Worm (Caenorhabditis elegans) whole organism, L4 larva: ENCODE data around the gene F35C5.1.
A peak's percentile ranks its signal among the peaks of the same experiment; 100 is the strongest.

Experiments
- F10B5.3 ChIP-seq: sonication (generic microtip); optimal IDR thresholded peaks from 2 replicates; lab custom pipeline; 2016; ENCODE audit warnings: mild to moderate bottlenecking, missing genetic modification characterization, missing compliant biosample characterization
- F37D6.2 ChIP-seq: sonication (generic microtip); optimal IDR thresholded peaks from 2 replicates; lab custom pipeline; 2016; ENCODE audit warnings: mild to moderate bottlenecking, missing genetic modification characterization, missing compliant biosample characterization
- T20F7.1 ChIP-seq: fragments of 200-800 bp; sonication (Bioruptor generic); optimal IDR thresholded peaks from 2 replicates; lab custom pipeline; 2018; ENCODE audit warnings: mild to moderate bottlenecking, missing genetic modification characterization, missing compliant biosample characterization
- ZK337.2 ChIP-seq: fragments of 200-800 bp; sonication (Bioruptor generic); IDR thresholded peaks from 2 replicates; pipeline ENCODE4 v1.3.6; 2022; ENCODE audit warnings: missing genetic modification reagents, missing genetic modification characterization, missing compliant biosample characterization
- ZK546.5 ChIP-seq, 2 experiments: sonication (generic microtip); optimal IDR thresholded peaks; 2 replicates each; lab custom pipeline; 2017; ENCODE audit warnings: missing biosample characterization in 2 of 2, missing genetic modification characterization in 2 of 2
- ama-1 ChIP-seq: fragments of 150-350 bp; optimal IDR thresholded peaks from 2 replicates; lab custom pipeline; 2014; ENCODE audit warnings: inconsistent platforms, mixed read lengths
- attf-4 ChIP-seq: sonication (generic microtip); optimal IDR thresholded peaks from 3 replicates; lab custom pipeline; 2017; ENCODE audit warnings: missing biosample characterization, missing genetic modification characterization
- ceh-20 ChIP-seq: fragments of 200-800 bp; sonication (Bioruptor generic); IDR thresholded peaks from 2 replicates; pipeline ENCODE4 v1.3.6; 2022; ENCODE audit warnings: missing genetic modification reagents, missing genetic modification characterization, missing compliant biosample characterization
- ceh-28 ChIP-seq: fragments of 150-350 bp; optimal IDR thresholded peaks from 2 replicates; lab custom pipeline; 2014; ENCODE audit warnings: missing biosample characterization, missing genetic modification reagents, missing genetic modification characterization
- ceh-62 ChIP-seq: sonication (generic microtip); optimal IDR thresholded peaks from 2 replicates; lab custom pipeline; 2017; ENCODE audit warnings: missing biosample characterization, missing genetic modification characterization
- ces-1 ChIP-seq: fragments of 150-350 bp; sonication (generic microtip); optimal IDR thresholded peaks from 4 replicates; lab custom pipeline; 2014; ENCODE audit warnings: missing biosample characterization, missing genetic modification reagents, missing genetic modification characterization
- cey-2 ChIP-seq: sonication (generic microtip); optimal IDR thresholded peaks from 3 replicates; lab custom pipeline; 2017; ENCODE audit warnings: missing genetic modification characterization, mild to moderate bottlenecking, missing compliant biosample characterization, antibody characterized with exemption, borderline replicate concordance; ENCODE audit not compliant: insufficient read depth
- daf-16 ChIP-seq, 3 experiments: sonication (generic microtip); optimal IDR thresholded peaks; 2 replicates each; lab custom pipeline; 2016 to 2017; ENCODE audit warnings: missing genetic modification characterization in 3 of 3, missing genetic modification reagents in 3 of 3, mild to moderate bottlenecking in 2 of 3, missing compliant biosample characterization in 2 of 3, missing biosample characterization in 1 of 3, moderate library complexity in 1 of 3
- daf-19 ChIP-seq: fragments of 200-800 bp; sonication (Bioruptor generic); conservative IDR thresholded peaks from 2 replicates; pipeline ENCODE4 v1.3.6; 2022; ENCODE audit warnings: missing genetic modification characterization, missing compliant biosample characterization
- dmd-6 ChIP-seq: fragments of 200-800 bp; sonication (Bioruptor generic); IDR thresholded peaks from 2 replicates; pipeline ENCODE4 v1.3.6; 2022; ENCODE audit warnings: missing genetic modification reagents, missing genetic modification characterization, missing compliant biosample characterization
- dmd-9 ChIP-seq: fragments of 200-800 bp; sonication (Bioruptor generic); IDR thresholded peaks from 2 replicates; pipeline ENCODE4 v1.3.6; 2022; ENCODE audit warnings: missing genetic modification reagents, missing genetic modification characterization, missing compliant biosample characterization
- egl-27 ChIP-seq: sonication (generic microtip); optimal IDR thresholded peaks from 3 replicates; lab custom pipeline; 2017; ENCODE audit warnings: missing biosample characterization, missing genetic modification reagents, missing genetic modification characterization
- gei-8 ChIP-seq: fragments of 200-800 bp; sonication (Bioruptor generic); optimal IDR thresholded peaks from 2 replicates; lab custom pipeline; 2018; ENCODE audit warnings: mild to moderate bottlenecking, missing genetic modification characterization, missing compliant biosample characterization
- hif-1 ChIP-seq, 2 experiments: sonication (generic microtip); optimal IDR thresholded peaks; 2 replicates each; lab custom pipeline; 2016 to 2017; ENCODE audit warnings: missing compliant biosample characterization in 2 of 2, missing genetic modification characterization in 2 of 2, missing genetic modification reagents in 2 of 2, missing genotype in 2 of 2, mild to moderate bottlenecking in 1 of 2
- hlh-11 ChIP-seq: fragments of 200-800 bp; sonication (Bioruptor generic); optimal IDR thresholded peaks from 2 replicates; lab custom pipeline; 2018; ENCODE audit warnings: mild to moderate bottlenecking, missing genetic modification characterization, missing compliant biosample characterization
- hlh-30 ChIP-seq: sonication (generic microtip); optimal IDR thresholded peaks from 2 replicates; lab custom pipeline; 2017; ENCODE audit warnings: antibody characterized with exemption, mild to moderate bottlenecking, missing genetic modification characterization, missing compliant biosample characterization; ENCODE audit not compliant: insufficient read depth
- lim-7 ChIP-seq: fragments of 200-800 bp; sonication (Bioruptor generic); IDR thresholded peaks from 2 replicates; pipeline ENCODE4 v1.3.6; 2022; ENCODE audit warnings: missing genetic modification characterization, missing compliant biosample characterization
- lin-1 ChIP-seq: fragments of 200-800 bp; sonication (Bioruptor generic); IDR thresholded peaks from 2 replicates; pipeline ENCODE4 v1.3.6; 2022; ENCODE audit warnings: missing genetic modification reagents, missing genetic modification characterization, missing compliant biosample characterization
- lin-13 ChIP-seq: fragments of 150-350 bp; optimal IDR thresholded peaks from 2 replicates; lab custom pipeline; 2014; ENCODE audit warnings: missing biosample characterization, missing genetic modification reagents, missing genetic modification characterization
- lin-15B ChIP-seq: fragments of 150-350 bp; sonication (generic microtip); optimal IDR thresholded peaks from 3 replicates; lab custom pipeline; 2014; ENCODE audit warnings: missing biosample characterization, missing genetic modification characterization
- lin-29 ChIP-seq: fragments of 200-800 bp; sonication (Bioruptor generic); IDR thresholded peaks from 2 replicates; pipeline ENCODE4 v1.3.6; 2022; ENCODE audit warnings: missing genetic modification reagents, missing genetic modification characterization, missing compliant biosample characterization
- lin-38 ChIP-seq: fragments of 200-800 bp; sonication (Bioruptor generic); IDR thresholded peaks from 2 replicates; pipeline ENCODE4 v1.3.6; 2022; ENCODE audit warnings: missing genetic modification reagents, missing genetic modification characterization, missing compliant biosample characterization
- madf-9 ChIP-seq: fragments of 200-800 bp; sonication (Bioruptor generic); conservative IDR thresholded peaks from 2 replicates; pipeline ENCODE4 v1.3.6; 2022; ENCODE audit warnings: missing genetic modification reagents, missing genetic modification characterization, missing compliant biosample characterization
- mdl-1 ChIP-seq, 2 experiments: fragments of 150-350 bp in 1 of 2; sonication (generic microtip) in 1 of 2; optimal IDR thresholded peaks; 2 replicates each; lab custom pipeline; 2014 to 2017; ENCODE audit warnings: missing biosample characterization in 2 of 2, missing genetic modification characterization in 2 of 2
- mdt-29 ChIP-seq: fragments of 200-800 bp; sonication (Bioruptor generic); IDR thresholded peaks from 2 replicates; pipeline ENCODE4 v1.3.6; 2022; ENCODE audit warnings: missing genetic modification reagents, missing genetic modification characterization, missing compliant biosample characterization
- mep-1 ChIP-seq: fragments of 150-350 bp; sonication (generic microtip); optimal IDR thresholded peaks from 3 replicates; lab custom pipeline; 2014; ENCODE audit warnings: missing biosample characterization, missing genetic modification characterization
- mes-2 ChIP-seq: sonication (generic microtip); optimal IDR thresholded peaks from 2 replicates; lab custom pipeline; 2016; ENCODE audit warnings: missing genotype, mild to moderate bottlenecking, missing genetic modification characterization, missing compliant biosample characterization; ENCODE audit not compliant: poor library complexity, severe bottlenecking
- mxl-2 ChIP-seq: fragments of 200-800 bp; sonication (Bioruptor generic); conservative IDR thresholded peaks from 2 replicates; pipeline ENCODE4 v1.3.6; 2022; ENCODE audit warnings: missing genetic modification reagents, missing genetic modification characterization, missing compliant biosample characterization
- nhr-102 ChIP-seq: sonication (generic microtip); optimal IDR thresholded peaks from 2 replicates; lab custom pipeline; 2016; ENCODE audit warnings: mild to moderate bottlenecking, missing genetic modification characterization, moderate library complexity, missing compliant biosample characterization
- nhr-11 ChIP-seq: fragments of 150-350 bp; optimal IDR thresholded peaks from 2 replicates; lab custom pipeline; 2014; ENCODE audit warnings: missing biosample characterization, missing genetic modification characterization
- nhr-111 ChIP-seq: fragments of 200-800 bp; sonication (Bioruptor generic); optimal IDR thresholded peaks from 2 replicates; lab custom pipeline; 2018; ENCODE audit warnings: mild to moderate bottlenecking, missing genetic modification characterization, missing compliant biosample characterization
- nhr-25 ChIP-seq: sonication (generic microtip); optimal IDR thresholded peaks from 2 replicates; lab custom pipeline; 2017; ENCODE audit warnings: missing genetic modification characterization, mild to moderate bottlenecking, missing compliant biosample characterization, antibody characterized with exemption, moderate library complexity, borderline replicate concordance; ENCODE audit not compliant: insufficient read depth
- nhr-28 ChIP-seq: fragments of 150-350 bp; optimal IDR thresholded peaks from 2 replicates; lab custom pipeline; 2014; ENCODE audit warnings: missing biosample characterization, missing genetic modification characterization
- nhr-6 ChIP-seq: fragments of 150-350 bp; optimal IDR thresholded peaks from 2 replicates; lab custom pipeline; 2014; ENCODE audit warnings: missing biosample characterization, missing genetic modification characterization
- nhr-77 ChIP-seq: fragments of 150-350 bp; optimal IDR thresholded peaks from 2 replicates; lab custom pipeline; 2014; ENCODE audit warnings: missing biosample characterization, missing genetic modification characterization
- php-3 ChIP-seq: fragments of 200-800 bp; sonication (Bioruptor generic); IDR thresholded peaks from 2 replicates; pipeline ENCODE4 v1.3.6; 2022; ENCODE audit warnings: missing genetic modification reagents, missing genetic modification characterization, missing compliant biosample characterization
- pqm-1 ChIP-seq: sonication (generic microtip); optimal IDR thresholded peaks from 2 replicates; lab custom pipeline; 2017; ENCODE audit warnings: missing biosample characterization, missing genetic modification characterization
- sdz-12 ChIP-seq: fragments of 200-800 bp; sonication (Bioruptor generic); optimal IDR thresholded peaks from 2 replicates; lab custom pipeline; 2018; ENCODE audit warnings: mild to moderate bottlenecking, missing genetic modification characterization, missing compliant biosample characterization
- skn-1 ChIP-seq: fragments of 150-350 bp; optimal IDR thresholded peaks from 2 replicates; lab custom pipeline; 2014; ENCODE audit warnings: missing biosample characterization, missing genetic modification characterization
- zag-1 ChIP-seq: fragments of 150-350 bp; optimal IDR thresholded peaks from 2 replicates; lab custom pipeline; 2014; ENCODE audit warnings: missing biosample characterization, missing genetic modification characterization
- zfp-2 ChIP-seq: sonication (generic microtip); optimal IDR thresholded peaks from 2 replicates; lab custom pipeline; 2016; ENCODE audit warnings: mild to moderate bottlenecking, missing genetic modification characterization, missing compliant biosample characterization
- zfp-3 ChIP-seq: fragments of 200-800 bp; sonication (Bioruptor generic); conservative IDR thresholded peaks from 2 replicates; pipeline ENCODE4 v1.3.6; 2022; ENCODE audit warnings: missing genetic modification reagents, missing genetic modification characterization, missing compliant biosample characterization
- zip-11 ChIP-seq: fragments of 200-800 bp; sonication (Bioruptor generic); IDR thresholded peaks from 2 replicates; pipeline ENCODE4 v1.3.6; 2022; ENCODE audit warnings: missing genetic modification characterization, missing compliant biosample characterization
- zip-2 ChIP-seq: fragments of 150-350 bp; optimal IDR thresholded peaks from 2 replicates; lab custom pipeline; 2014; ENCODE audit warnings: missing biosample characterization, missing genetic modification characterization
- ztf-7 ChIP-seq: fragments of 150-350 bp; optimal IDR thresholded peaks from 2 replicates; lab custom pipeline; 2014; ENCODE audit warnings: missing biosample characterization, missing genetic modification characterization

F35C5.1 gene

ce11 chrII:12878697-12879096 is 1.9 kb upstream of the F35C5.1 start:
- TF ChIP-seq madf-9, result 0 out of 2 replicates have a peak, but pooled peaks have one; percentile 18
- no peak for TF ChIP-seq zfp-2
- TF ChIP-seq zfp-3 (GFP tag; lab: Robert Waterston, UW), result 0 out of 2 replicates have a peak, but pooled peaks have one; percentile 37
- peak; percentile 43 to 90 for TF ChIP-seq mdl-1 (tag; optimal IDR thresholded peaks at IDR 0.05; lab: Kevin White, UChicago)
- TF ChIP-seq ztf-7, result no peak
- peak; percentile 41 for TF ChIP-seq gei-8 (GFP tag; lab: Kevin White, UChicago)
- peak; percentile 14 for TF ChIP-seq ama-1 (lab: Kevin White, UChicago)
- TF ChIP-seq ceh-62 (tag; lab: Kevin White, UChicago), result no peak
- TF ChIP-seq ceh-28 (tag; lab: Kevin White, UChicago), result no peak
- TF ChIP-seq dmd-6 (GFP tag; lab: Robert Waterston, UW), result peak; percentile 93
- no peak for TF ChIP-seq lin-15B (tag; lab: Kevin White, UChicago)
- no peak for TF ChIP-seq T20F7.1
- peak; percentile 90 for TF ChIP-seq hlh-30 (tag; lab: Kevin White, UChicago)
- no peak for TF ChIP-seq nhr-25 (tag; lab: Kevin White, UChicago)
- TF ChIP-seq ZK337.2 (GFP tag; lab: Robert Waterston, UW), result no peak
- TF ChIP-seq lin-29 (GFP tag; lab: Robert Waterston, UW), result no peak
- TF ChIP-seq nhr-77 (tag; lab: Kevin White, UChicago), result peak; percentile 72
- no peak for TF ChIP-seq dmd-9 (GFP tag; lab: Robert Waterston, UW)
- TF ChIP-seq mdt-29 (GFP tag; lab: Robert Waterston, UW), result 0 out of 2 replicates have a peak, but pooled peaks have one; percentile 19
- no peak for TF ChIP-seq daf-19 (GFP tag; lab: Robert Waterston, UW)
- peak; percentile 95 for TF ChIP-seq hlh-11 (tag; lab: Kevin White, UChicago)
- no peak for TF ChIP-seq skn-1 (tag; lab: Kevin White, UChicago)
- peak; percentile 39 for TF ChIP-seq nhr-11 (tag; lab: Kevin White, UChicago)
- TF ChIP-seq nhr-111 (GFP tag; lab: Kevin White, UChicago), result no peak
- TF ChIP-seq php-3 (GFP tag; lab: Robert Waterston, UW), result peak; percentile 66
- TF ChIP-seq sdz-12, result no peak
- no peak for TF ChIP-seq zip-2 (tag; lab: Kevin White, UChicago)
- peak; percentile 69 for TF ChIP-seq nhr-102 (tag; lab: Kevin White, UChicago)
- peak; percentile 63 to 99 for TF ChIP-seq hif-1 (tag; optimal IDR thresholded peaks at IDR 0.05; lab: Kevin White, UChicago)
- TF ChIP-seq nhr-6 (tag; lab: Kevin White, UChicago), result peak; percentile 58
- TF ChIP-seq daf-16 (GFP tag; optimal IDR thresholded peaks at IDR 0.05; lab: Kevin White, UChicago), result peak; percentile 72 to 85
- peak; percentile 99 for TF ChIP-seq daf-16 (tag; optimal IDR thresholded peaks at IDR 0.05; lab: Kevin White, UChicago)
- TF ChIP-seq lin-38 (GFP tag; lab: Robert Waterston, UW), result peak; percentile 37
- TF ChIP-seq lin-1, result peak; percentile 52; the same call in 1 of the 2 replicates
- no peak for TF ChIP-seq ces-1 (GFP tag; lab: Kevin White, UChicago)
- TF ChIP-seq egl-27, result no peak
- TF ChIP-seq zag-1 (tag; lab: Kevin White, UChicago), result no peak
- peak; percentile 88 for TF ChIP-seq nhr-28 (tag; lab: Kevin White, UChicago)
- no peak for TF ChIP-seq mxl-2
- TF ChIP-seq mep-1, result peak; percentile 68
- TF ChIP-seq lin-13, result peak; percentile 26
- no peak for TF ChIP-seq lim-7 (GFP tag; lab: Robert Waterston, UW)
- TF ChIP-seq attf-4 (tag; lab: Kevin White, UChicago), result no peak
- no peak for TF ChIP-seq ZK546.5 (tag; optimal IDR thresholded peaks at IDR 0.05; lab: Kevin White, UChicago)
- no peak for TF ChIP-seq cey-2 (tag; lab: Kevin White, UChicago)
- TF ChIP-seq ceh-20 (GFP tag; lab: Robert Waterston, UW), result no peak; the same call in 1 of the 2 replicates
- peak; percentile 75 for TF ChIP-seq pqm-1 (tag; lab: Kevin White, UChicago)
- TF ChIP-seq F37D6.2 (tag; lab: Kevin White, UChicago), result no peak
- TF ChIP-seq mes-2 (tag; lab: Kevin White, UChicago), result peak; percentile 43
- no peak for TF ChIP-seq F10B5.3 (tag; lab: Kevin White, UChicago)
- no peak for TF ChIP-seq zip-11
